Fruit fly (Drosophila melanogaster) Kc167 (cell line): ENCODE results near the gene CG33181.

Experiments used
- psq ChIP-seq: fragments of >200 bp; optimal IDR thresholded peaks from 2 replicates; lab custom pipeline; 2017; ENCODE audit warnings: missing external identifiers
- ttk ChIP-seq: sonication (Bioruptor generic); optimal IDR thresholded peaks from 2 replicates; lab custom pipeline; 2017; ENCODE audit warnings: missing external identifiers

DNA sequence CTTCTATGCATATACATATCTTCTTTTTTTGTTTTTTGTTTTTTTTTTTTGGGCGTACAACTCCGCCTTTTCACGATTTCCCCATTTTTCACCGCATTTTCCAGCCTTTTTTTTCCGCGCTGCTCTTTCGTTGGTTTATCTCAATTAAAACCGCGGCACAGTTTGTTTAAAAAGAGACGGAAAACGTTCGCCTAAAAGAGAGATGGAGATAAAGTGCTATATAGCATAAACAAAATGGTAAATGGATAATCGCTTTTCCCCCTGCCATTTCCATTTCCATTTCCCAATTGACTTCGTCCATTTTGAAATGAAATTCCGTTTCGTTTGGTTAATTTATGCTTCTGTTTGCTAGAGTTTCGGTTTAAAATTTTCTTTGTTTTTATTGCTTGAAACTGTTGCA lies 42.0 kb upstream of the CG33181 start:
- TF ChIP-seq ttk (lab: Kevin White, UChicago) (no peak), psq (lab: Kevin White, UChicago) (no peak)
